Worm (Caenorhabditis elegans) whole organism, L2 larva: Measurements from ENCODE around the gene mrpl-35.

Source experiments
- C34F6.9 ChIP-seq: fragments of 150-350 bp; optimal IDR thresholded peaks from 2 replicates; lab custom pipeline; 2014; ENCODE audit warnings: missing biosample characterization, missing genetic modification characterization
- F13H6.1 ChIP-seq: sonication (generic microtip); optimal IDR thresholded peaks from 2 replicates; lab custom pipeline; 2016; ENCODE audit warnings: missing genetic modification characterization, missing compliant biosample characterization
- R02D3.7 ChIP-seq: fragments of 150-350 bp; optimal IDR thresholded peaks from 2 replicates; lab custom pipeline; 2014; ENCODE audit warnings: missing biosample characterization, missing genetic modification characterization
- Y55F3AM.14 ChIP-seq: fragments of 200-800 bp; sonication (Bioruptor generic); optimal IDR thresholded peaks from 2 replicates; lab custom pipeline; 2018; ENCODE audit warnings: mild to moderate bottlenecking, missing genetic modification characterization, missing compliant biosample characterization
- ZK546.5 ChIP-seq: sonication (generic microtip); optimal IDR thresholded peaks from 2 replicates; lab custom pipeline; 2017; ENCODE audit warnings: missing biosample characterization, missing genetic modification characterization
- alr-1 ChIP-seq: fragments of 150-350 bp; optimal IDR thresholded peaks from 2 replicates; lab custom pipeline; 2014; ENCODE audit warnings: missing biosample characterization, missing genetic modification characterization
- aly-2 ChIP-seq: fragments of 150-350 bp; optimal IDR thresholded peaks from 2 replicates; lab custom pipeline; 2014; ENCODE audit warnings: missing biosample characterization, missing genetic modification characterization
- ama-1 ChIP-seq: fragments of 150-350 bp; optimal IDR thresholded peaks from 2 replicates; lab custom pipeline; 2018; ENCODE audit warnings: inconsistent platforms
- blmp-1 ChIP-seq: sonication (generic microtip); optimal IDR thresholded peaks from 2 replicates; lab custom pipeline; 2017; ENCODE audit warnings: missing genetic modification characterization, mild to moderate bottlenecking, missing compliant biosample characterization, antibody characterized with exemption, moderate library complexity; ENCODE audit not compliant: insufficient read depth
- ceh-16 ChIP-seq: fragments of 150-350 bp; optimal IDR thresholded peaks from 2 replicates; lab custom pipeline; 2014; ENCODE audit warnings: missing biosample characterization, missing genetic modification characterization
- ceh-82 ChIP-seq: fragments of 150-350 bp; optimal IDR thresholded peaks from 2 replicates; lab custom pipeline; 2014; ENCODE audit warnings: missing biosample characterization, missing genetic modification characterization
- crh-2 ChIP-seq: sonication (generic microtip); optimal IDR thresholded peaks from 2 replicates; lab custom pipeline; 2017; ENCODE audit warnings: missing biosample characterization, missing genetic modification characterization
- dmd-4 ChIP-seq: sonication (generic microtip); optimal IDR thresholded peaks from 2 replicates; lab custom pipeline; 2017; ENCODE audit warnings: missing biosample characterization, missing genetic modification characterization
- egl-27 ChIP-seq: sonication (generic microtip); optimal IDR thresholded peaks from 3 replicates; lab custom pipeline; 2017; ENCODE audit warnings: missing biosample characterization, missing genetic modification reagents, missing genetic modification characterization
- elt-1 ChIP-seq: fragments of 150-350 bp; optimal IDR thresholded peaks from 2 replicates; lab custom pipeline; 2014; ENCODE audit warnings: missing biosample characterization, missing genetic modification characterization
- elt-3 ChIP-seq: sonication (generic microtip); optimal IDR thresholded peaks from 2 replicates; lab custom pipeline; 2017; ENCODE audit warnings: missing biosample characterization, missing genetic modification characterization
- fos-1 ChIP-seq: fragments of 150-350 bp; optimal IDR thresholded peaks from 2 replicates; lab custom pipeline; 2014; ENCODE audit warnings: missing biosample characterization, missing genetic modification characterization
- gmeb-1 ChIP-seq: fragments of 150-350 bp; optimal IDR thresholded peaks from 2 replicates; lab custom pipeline; 2014; ENCODE audit warnings: missing biosample characterization, missing genetic modification characterization
- lin-11 ChIP-seq: fragments of 150-350 bp; sonication (generic microtip); optimal IDR thresholded peaks from 2 replicates; lab custom pipeline; 2014; ENCODE audit warnings: missing biosample characterization, missing genetic modification characterization, inconsistent platforms, mixed read lengths
- lin-13 ChIP-seq: fragments of 150-350 bp; optimal IDR thresholded peaks from 2 replicates; lab custom pipeline; 2014; ENCODE audit warnings: missing biosample characterization, missing genetic modification reagents, missing genetic modification characterization
- lin-39 ChIP-seq: fragments of 150-350 bp; optimal IDR thresholded peaks from 2 replicates; lab custom pipeline; 2014; ENCODE audit warnings: missing biosample characterization, missing genetic modification reagents, missing genetic modification characterization
- lsy-2 ChIP-seq, 2 experiments: fragments of 150-350 bp in 1 of 2; sonication (generic microtip) in 1 of 2; optimal IDR thresholded peaks; 2 replicates each; lab custom pipeline; 2014 to 2017; ENCODE audit warnings: missing biosample characterization in 2 of 2, missing genetic modification characterization in 2 of 2
- mab-5 ChIP-seq: fragments of 150-350 bp; optimal IDR thresholded peaks from 2 replicates; lab custom pipeline; 2014; ENCODE audit warnings: missing biosample characterization, missing genetic modification characterization
- mbf-1 ChIP-seq: sonication (generic microtip); optimal IDR thresholded peaks from 2 replicates; lab custom pipeline; 2017; ENCODE audit warnings: missing biosample characterization, missing genetic modification characterization
- mdl-1 ChIP-seq, 2 experiments: fragments of 150-350 bp in 1 of 2; sonication (generic microtip) in 1 of 2; optimal IDR thresholded peaks; 2 replicates each; lab custom pipeline; 2017; ENCODE audit warnings: missing biosample characterization in 2 of 2, missing genetic modification characterization in 2 of 2
- nhr-10 ChIP-seq: sonication (generic microtip); optimal IDR thresholded peaks from 2 replicates; lab custom pipeline; 2017; ENCODE audit warnings: missing biosample characterization, missing genetic modification characterization
- nhr-11 ChIP-seq: fragments of 150-350 bp; optimal IDR thresholded peaks from 2 replicates; lab custom pipeline; 2014; ENCODE audit warnings: missing biosample characterization, missing genetic modification characterization
- nhr-12 ChIP-seq: fragments of 150-350 bp; optimal IDR thresholded peaks from 2 replicates; lab custom pipeline; 2014; ENCODE audit warnings: missing biosample characterization, missing genetic modification characterization
- nhr-129 ChIP-seq: fragments of 150-350 bp; optimal IDR thresholded peaks from 2 replicates; lab custom pipeline; 2014; ENCODE audit warnings: missing biosample characterization, missing genetic modification characterization
- nhr-21 ChIP-seq: fragments of 150-350 bp; optimal IDR thresholded peaks from 2 replicates; lab custom pipeline; 2014; ENCODE audit warnings: missing biosample characterization, missing genetic modification characterization
- nhr-23 ChIP-seq: fragments of 150-350 bp; optimal IDR thresholded peaks from 2 replicates; lab custom pipeline; 2014; ENCODE audit warnings: missing biosample characterization, missing genetic modification reagents, missing genetic modification characterization
- nhr-237 ChIP-seq: fragments of 150-350 bp; optimal IDR thresholded peaks from 2 replicates; lab custom pipeline; 2014; ENCODE audit warnings: missing biosample characterization, missing genetic modification characterization
- nhr-25 ChIP-seq: fragments of 150-350 bp; sonication (generic microtip); optimal IDR thresholded peaks from 3 replicates; lab custom pipeline; 2014; ENCODE audit warnings: missing biosample characterization, missing genetic modification characterization
- nhr-6 ChIP-seq: fragments of 150-350 bp; optimal IDR thresholded peaks from 2 replicates; lab custom pipeline; 2014; ENCODE audit warnings: missing biosample characterization, missing genetic modification characterization
- nhr-77 ChIP-seq: fragments of 150-350 bp; optimal IDR thresholded peaks from 2 replicates; lab custom pipeline; 2014; ENCODE audit warnings: missing biosample characterization, missing genetic modification characterization
- peb-1 ChIP-seq: fragments of 150-350 bp; optimal IDR thresholded peaks from 2 replicates; lab custom pipeline; 2014; ENCODE audit warnings: missing biosample characterization, missing genetic modification characterization
- sem-4 ChIP-seq: fragments of 150-350 bp; optimal IDR thresholded peaks from 2 replicates; lab custom pipeline; 2014; ENCODE audit warnings: missing biosample characterization, missing genetic modification reagents, missing genetic modification characterization
- skn-1 ChIP-seq: sonication (generic microtip); optimal IDR thresholded peaks from 2 replicates; lab custom pipeline; 2017; ENCODE audit warnings: missing biosample characterization, missing genetic modification characterization
- sma-3 ChIP-seq: sonication (generic microtip); optimal IDR thresholded peaks from 2 replicates; lab custom pipeline; 2016; ENCODE audit warnings: missing genetic modification reagents, missing genetic modification characterization, missing compliant biosample characterization
- sma-9 ChIP-seq, 2 experiments: fragments of 150-350 bp in 1 of 2; sonication (generic microtip) in 1 of 2; optimal IDR thresholded peaks; 2 replicates each; lab custom pipeline; 2014 to 2016; ENCODE audit warnings: missing genetic modification characterization in 2 of 2, mild to moderate bottlenecking in 1 of 2, missing biosample characterization in 1 of 2, missing compliant biosample characterization in 1 of 2, missing genetic modification reagents in 1 of 2, moderate library complexity in 1 of 2
- snpc-4 ChIP-seq: fragments of 150-350 bp; optimal IDR thresholded peaks from 2 replicates; lab custom pipeline; 2014; ENCODE audit warnings: missing biosample characterization, missing genetic modification characterization
- unc-39 ChIP-seq: fragments of 150-350 bp; optimal IDR thresholded peaks from 2 replicates; lab custom pipeline; 2014; ENCODE audit warnings: missing biosample characterization, missing genetic modification characterization
- unc-55 ChIP-seq: fragments of 150-350 bp; sonication (generic microtip); optimal IDR thresholded peaks from 3 replicates; lab custom pipeline; 2014; ENCODE audit warnings: missing biosample characterization, missing genetic modification reagents, missing genetic modification characterization
- unc-62 ChIP-seq: fragments of 150-350 bp; optimal IDR thresholded peaks from 2 replicates; lab custom pipeline; 2014; ENCODE audit warnings: missing biosample characterization, missing genetic modification reagents, missing genetic modification characterization
- zag-1 ChIP-seq: fragments of 150-350 bp; optimal IDR thresholded peaks from 2 replicates; lab custom pipeline; 2014; ENCODE audit warnings: missing biosample characterization, missing genetic modification characterization
- ztf-1 ChIP-seq: fragments of 200-800 bp; sonication (Bioruptor generic); conservative IDR thresholded peaks from 2 replicates; pipeline ENCODE4 v1.3.6; 2022; ENCODE audit warnings: missing genetic modification characterization, missing compliant biosample characterization
- ztf-11 ChIP-seq: sonication (generic microtip); optimal IDR thresholded peaks from 2 replicates; lab custom pipeline; 2017; ENCODE audit warnings: missing biosample characterization, missing genetic modification characterization
- ztf-4 ChIP-seq: fragments of 150-350 bp; optimal IDR thresholded peaks from 2 replicates; lab custom pipeline; 2014; ENCODE audit warnings: missing biosample characterization, missing genetic modification characterization

mrpl-35 gene

ce11 chrIII:3471403-3472053, 38.5 kb upstream of the mrpl-35 start, which contains the start of gene rsu-1:
Gene rsu-1 (plus strand): TSS chrIII:3472003.
- TF ChIP-seq nhr-237 (no peak), lsy-2 (tag; optimal IDR thresholded peaks at IDR 0.05; lab: Kevin White, UChicago) (peak; percentile 33 to 67), aly-2 (tag; lab: Kevin White, UChicago) (no peak), unc-39 (tag; lab: Kevin White, UChicago) (no peak), ztf-1 (GFP tag; lab: Robert Waterston, UW) (no peak), egl-27 (tag; lab: Kevin White, UChicago) (peak; percentile 28), mab-5 (no peak), C34F6.9 (tag; lab: Kevin White, UChicago) (peak; percentile 75), nhr-10 (tag; lab: Kevin White, UChicago) (no peak), dmd-4 (no peak), elt-3 (no peak), nhr-11 (no peak), sem-4 (tag; lab: Kevin White, UChicago) (peak; percentile 34), ama-1 (lab: Kevin White, UChicago) (no peak), ztf-4 (tag; lab: Kevin White, UChicago) (no peak), nhr-129 (tag; lab: Kevin White, UChicago) (peak; percentile 77), sma-3 (GFP tag; lab: Kevin White, UChicago) (peak; percentile 58), ceh-16 (tag; lab: Kevin White, UChicago) (no peak), mbf-1 (tag; lab: Kevin White, UChicago) (no peak), nhr-23 (no peak), nhr-12 (no peak), peb-1 (tag; lab: Kevin White, UChicago) (no peak), mdl-1 (tag; optimal IDR thresholded peaks at IDR 0.05; lab: Kevin White, UChicago) (no peak), fos-1 (tag; lab: Kevin White, UChicago) (peak; percentile 78), Y55F3AM.14 (GFP tag; lab: Kevin White, UChicago) (no peak), R02D3.7 (no peak), zag-1 (tag; lab: Kevin White, UChicago) (no peak), nhr-6 (peak; percentile 56), snpc-4 (tag; lab: Kevin White, UChicago) (no peak), nhr-25 (tag; lab: Kevin White, UChicago) (peak; percentile 72), lin-11 (tag; lab: Kevin White, UChicago) (no peak), alr-1 (tag; lab: Kevin White, UChicago) (no peak), unc-55 (GFP tag; lab: Kevin White, UChicago) (peak; percentile 49), sma-9 (GFP tag; optimal IDR thresholded peaks at IDR 0.05; lab: Kevin White, UChicago) (peak; percentile 59), sma-9 (tag; optimal IDR thresholded peaks at IDR 0.05; lab: Kevin White, UChicago) (no peak), crh-2 (peak; percentile 50), unc-62 (no peak), lin-39 (tag; lab: Kevin White, UChicago) (no peak), ZK546.5 (tag; lab: Kevin White, UChicago) (no peak), skn-1 (tag; lab: Kevin White, UChicago) (no peak), elt-1 (tag; lab: Kevin White, UChicago) (no peak), ztf-11 (no peak), nhr-21 (peak; percentile 31), F13H6.1 (tag; lab: Kevin White, UChicago) (peak; percentile 85), nhr-77 (tag; lab: Kevin White, UChicago) (no peak), gmeb-1 (tag; lab: Kevin White, UChicago) (peak; percentile 15), lin-13 (GFP tag; lab: Kevin White, UChicago) (peak; percentile 19), blmp-1 (tag; lab: Kevin White, UChicago) (peak; percentile 74), ceh-82 (no peak)
- TF ChIP-seq, all 48 proteins: peak for 17
